Fruit fly (Drosophila melanogaster): ENCODE measurements around the gene PH4alphaNE1.

PH4alphaNE1 gene

dm6 chr3R:30531989-30532653 is 32.0 kb upstream of the PH4alphaNE1 start, which contains the start of gene tmod (continued):
- TF ChIP-seq CG5245 (GFP tag; optimal IDR thresholded peaks at IDR 0.05) (no peak), CG17568 (GFP tag; optimal IDR thresholded peaks at IDR 0.05) (peak; percentile 2), CG13296 (GFP tag; optimal IDR thresholded peaks at IDR 0.05) (no peak), CG12219 (GFP tag; optimal IDR thresholded peaks at IDR 0.05) (peak; percentile 46), pho (GFP tag; optimal IDR thresholded peaks at IDR 0.05) (no peak), CG12236 (GFP tag; optimal IDR thresholded peaks at IDR 0.05) (no peak), org-1 (GFP tag; optimal IDR thresholded peaks at IDR 0.05) (peak; percentile 2), CG13894 (tag; optimal IDR thresholded peaks at IDR 0.05) (no peak), CG2129 (GFP tag; IDR thresholded peaks at IDR 0.05; ENCODE audit: partially characterized antibody) (no peak), Scr (GFP tag; IDR thresholded peaks at IDR 0.05; ENCODE audit: partially characterized antibody) (no peak), prd (optimal IDR thresholded peaks at IDR 0.05) (no peak), prd (GFP tag; IDR thresholded peaks at IDR 0.05) (peak; percentile 59; the same call in 2 of the 3 replicates), CG16815 (GFP tag; optimal IDR thresholded peaks at IDR 0.05) (peak; percentile 18), Dbx (GFP tag; IDR thresholded peaks at IDR 0.05) (peak; percentile 55; the same call in 1 of the 3 replicates), pb (GFP tag; optimal IDR thresholded peaks at IDR 0.05) (no peak), CG1647 (GFP tag; optimal IDR thresholded peaks at IDR 0.05) (no peak), Awh (GFP tag; IDR thresholded peaks at IDR 0.05) (no peak), CG10366 (GFP tag; IDR thresholded peaks at IDR 0.05) (peak; percentile 24; the same call in 1 of the 2 replicates), usp (GFP tag; optimal IDR thresholded peaks at IDR 0.05) (no peak), sob (GFP tag; IDR thresholded peaks at IDR 0.05) (peak; percentile 34; the same call in 1 of the 2 replicates), CG10462 (GFP tag; optimal IDR thresholded peaks at IDR 0.05) (no peak), az2 (GFP tag; optimal IDR thresholded peaks at IDR 0.05) (peak; percentile 58), CG13775 (GFP tag; optimal IDR thresholded peaks at IDR 0.05) (peak; percentile 23), CG6689 (GFP tag; IDR thresholded peaks at IDR 0.05) (peak; percentile 52), CG10979 (tag; optimal IDR thresholded peaks at IDR 0.05) (peak; percentile 78), Bteb2 (GFP tag; optimal IDR thresholded peaks at IDR 0.05) (no peak), sens (GFP tag) (peak; percentile 91), CoRest (tag; optimal IDR thresholded peaks at IDR 0.05) (peak; percentile 66), CG17912 (GFP tag; optimal IDR thresholded peaks at IDR 0.05) (no peak), CG18476 (GFP tag; optimal IDR thresholded peaks at IDR 0.05) (peak; percentile 45), CG15479 (GFP tag; optimal IDR thresholded peaks at IDR 0.05) (no peak), CG9727 (GFP tag; optimal IDR thresholded peaks at IDR 0.05) (peak; percentile 36), Fer1 (GFP tag; optimal IDR thresholded peaks at IDR 0.05) (peak; percentile 31), CG7271 (tag; optimal IDR thresholded peaks at IDR 0.05) (no peak), dmrt11E (tag; optimal IDR thresholded peaks at IDR 0.05) (peak; percentile 62), CG31365 (tag; optimal IDR thresholded peaks at IDR 0.05) (no peak), Hr51 (GFP tag; optimal IDR thresholded peaks at IDR 0.05) (peak in 1 of 2 experiments; percentile 64), Kr (GFP tag; optimal IDR thresholded peaks at IDR 0.05) (no peak), CG9876 (GFP tag; optimal IDR thresholded peaks at IDR 0.05) (no peak), zen2 (GFP tag; IDR thresholded peaks at IDR 0.05; ENCODE audit: partially characterized antibody) (peak; percentile 32; the same call in 1 of the 3 replicates), nom (GFP tag; optimal IDR thresholded peaks at IDR 0.05) (no peak), corto (GFP tag; optimal IDR thresholded peaks at IDR 0.05) (no peak), tx (GFP tag; optimal IDR thresholded peaks at IDR 0.05) (peak; percentile 20), CG12299 (tag; optimal IDR thresholded peaks at IDR 0.05) (peak; percentile 2), vfl (GFP tag; optimal IDR thresholded peaks at IDR 0.05) (no peak), crp (GFP tag; optimal IDR thresholded peaks at IDR 0.05) (no peak), slou (GFP tag; optimal IDR thresholded peaks at IDR 0.05) (no peak), CG30403 (GFP tag; optimal IDR thresholded peaks at IDR 0.05) (peak; percentile 43), CG1832 (GFP tag; optimal IDR thresholded peaks at IDR 0.05) (peak; percentile 83)
